Fruit fly (Drosophila melanogaster) Kc167 (cell line): Measurements from ENCODE around the gene CG11837.

Experiments
- Sin3A ChIP-seq: fragments of >200 bp; optimal IDR thresholded peaks from 2 replicates; lab custom pipeline; 2018; ENCODE audit warnings: missing external identifiers
- ttk ChIP-seq: sonication (Bioruptor generic); optimal IDR thresholded peaks from 2 replicates; lab custom pipeline; 2017; ENCODE audit warnings: missing external identifiers

DNA sequence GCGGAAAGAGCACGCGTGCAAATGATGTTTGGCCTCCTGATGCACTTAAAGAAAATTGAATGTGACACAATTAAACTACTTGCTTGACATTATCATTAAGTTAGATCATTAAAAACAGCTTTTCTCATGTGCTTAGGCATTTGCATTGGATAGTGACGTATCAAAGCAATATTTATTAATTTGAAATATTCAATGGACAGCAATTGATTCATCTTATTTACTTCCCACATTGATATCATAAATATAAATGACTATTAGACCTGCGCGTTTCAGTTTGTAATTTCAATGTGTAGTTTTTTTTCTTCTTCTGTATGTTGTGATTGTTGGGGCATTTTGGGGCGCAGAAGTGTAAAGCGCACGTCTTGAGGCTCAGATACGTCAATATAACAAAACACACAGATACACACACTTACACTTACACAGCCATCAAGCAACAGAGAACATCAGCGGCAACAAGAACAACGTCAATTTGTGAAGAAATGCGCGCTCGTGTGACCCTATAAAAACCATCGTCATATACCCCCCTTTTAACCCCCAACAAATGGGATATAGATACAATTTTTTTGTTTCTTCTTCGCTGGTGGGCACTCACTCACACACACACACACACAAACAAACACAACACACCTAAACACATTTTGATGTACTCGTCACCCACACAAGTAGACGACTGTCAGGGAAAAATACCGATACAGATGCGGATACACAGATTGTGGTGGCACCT, 39.8 kb downstream of the CG11837 start:
- TF ChIP-seq Sin3A (lab: Kevin White, UChicago) (no peak), ttk (no peak)
